Fruit fly (Drosophila melanogaster): ENCODE data around the gene CG42264.

CG42264 gene

DNA sequence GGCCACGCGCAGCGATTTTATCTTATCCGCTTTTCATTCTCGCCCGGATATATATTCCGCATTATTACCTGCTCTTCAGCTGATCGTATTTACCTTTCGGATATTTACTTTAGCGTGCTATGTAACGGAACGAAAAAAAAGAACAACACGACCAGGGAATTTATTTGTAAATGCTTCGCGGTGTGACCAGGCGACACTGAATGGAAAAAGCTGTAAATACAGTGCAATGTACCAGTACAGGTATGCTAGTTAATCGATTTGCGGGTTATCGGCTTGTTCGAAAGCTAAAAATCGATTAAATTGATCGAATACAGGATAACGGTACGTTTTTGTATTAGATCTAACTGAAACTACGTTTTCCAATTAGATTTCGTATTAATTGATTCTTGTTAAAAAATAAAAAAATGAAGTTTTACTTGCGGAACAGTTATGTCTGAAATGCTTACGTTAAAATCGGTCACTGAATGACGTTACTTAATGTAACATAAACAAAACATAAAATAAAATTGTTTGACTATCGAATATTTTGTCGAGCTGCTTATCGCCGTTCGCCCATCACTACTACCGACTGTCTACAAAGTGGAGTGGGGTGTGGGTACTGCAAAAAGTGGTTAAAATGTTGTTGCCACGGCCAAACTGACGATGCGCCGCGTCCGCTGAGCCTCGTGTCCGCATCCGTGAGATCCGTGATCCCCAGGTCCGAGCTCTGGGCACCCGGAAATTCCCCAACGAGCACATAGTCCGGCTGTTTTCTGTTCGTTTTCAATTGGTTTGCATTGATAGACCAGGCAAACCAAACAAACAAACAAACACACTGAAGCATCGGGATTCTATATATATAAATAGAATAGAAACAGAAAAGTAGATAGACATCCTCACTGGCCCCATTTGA is 12.2 kb downstream of the CG42264 start, which contains the start of the genes MAPk-Ak2 and CG42699 (continued):
- TF ChIP-seq CG13287 (GFP tag; IDR thresholded peaks at IDR 0.05; ENCODE audit: partially characterized antibody) (peak; percentile 60), CG17912 (GFP tag; optimal IDR thresholded peaks at IDR 0.05) (peak; percentile 92), CG4282 (GFP tag; optimal IDR thresholded peaks at IDR 0.05) (peak; percentile 65), CG11085 (GFP tag; IDR thresholded peaks at IDR 0.05) (peak; percentile 59; the same call in 1 of the 2 replicates), CG34422 (GFP tag; IDR thresholded peaks at IDR 0.05) (peak; percentile 77; the same call in 1 of the 3 replicates), CG12219 (GFP tag; optimal IDR thresholded peaks at IDR 0.05) (peak; percentile 62), sr (GFP tag; IDR thresholded peaks at IDR 0.05) (peak; percentile 74), Ets65A (GFP tag) (peak; percentile 55), CG1024 (GFP tag; IDR thresholded peaks at IDR 0.05) (peak; percentile 53; the same call in 1 of the 2 replicates), Doc3 (GFP tag; IDR thresholded peaks at IDR 0.05; ENCODE audit: partially characterized antibody) (peak; percentile 46; the same call in 1 of the 3 replicates), Antp (GFP tag; optimal IDR thresholded peaks at IDR 0.05) (peak; percentile 53), CG3065 (GFP tag; optimal IDR thresholded peaks at IDR 0.05) (peak; percentile 57), Sox102F (GFP tag; optimal IDR thresholded peaks at IDR 0.05) (no peak), luna (GFP tag; optimal IDR thresholded peaks at IDR 0.05) (peak; percentile 67), sna (GFP tag; IDR thresholded peaks at IDR 0.05; ENCODE audit: partially characterized antibody) (peak; percentile 43; the same call in 1 of the 2 replicates), Atf6 (GFP tag; IDR thresholded peaks at IDR 0.05) (peak; percentile 77), Sry-β (GFP tag; optimal IDR thresholded peaks at IDR 0.05) (peak; percentile 47), CG7928 (GFP tag; optimal IDR thresholded peaks at IDR 0.05) (peak; percentile 61), CG12942 (GFP tag; optimal IDR thresholded peaks at IDR 0.05) (peak; percentile 77), GATAe (GFP tag; conservative IDR thresholded peaks at IDR 0.05) (0 out of 2 replicates have a peak, but pooled peaks have one; percentile 26), Dfd (GFP tag; optimal IDR thresholded peaks at IDR 0.05) (no peak), D19A (tag; optimal IDR thresholded peaks at IDR 0.05) (peak; percentile 51), Xbp1 (GFP tag; optimal IDR thresholded peaks at IDR 0.05) (peak; percentile 0), CG2875 (GFP tag; optimal IDR thresholded peaks at IDR 0.05) (peak; percentile 88), Neu2 (GFP tag; optimal IDR thresholded peaks at IDR 0.05; ENCODE audit: borderline replicate concordance) (no peak), ranshi (GFP tag; IDR thresholded peaks at IDR 0.05) (no peak; the same call in 1 of the 2 replicates), ap (GFP tag; IDR thresholded peaks at IDR 0.05) (peak; percentile 45; the same call in 1 of the 2 replicates), eve (GFP tag; optimal IDR thresholded peaks at IDR 0.05) (no peak), zen (tag; optimal IDR thresholded peaks at IDR 0.05) (peak; percentile 58), Max (GFP tag; optimal IDR thresholded peaks at IDR 0.05) (peak; percentile 71), Rx (GFP tag; IDR thresholded peaks at IDR 0.05) (no peak), dpn (GFP tag; optimal IDR thresholded peaks at IDR 0.05) (peak; percentile 48 to 82), D (optimal IDR thresholded peaks at IDR 0.05) (no peak), D (GFP tag; optimal IDR thresholded peaks at IDR 0.05) (peak; percentile 74), eyg (GFP tag; optimal IDR thresholded peaks at IDR 0.05) (peak; percentile 83), Nf-YC (tag; optimal IDR thresholded peaks at IDR 0.05) (peak; percentile 56), hth (optimal IDR thresholded peaks at IDR 0.05) (no peak), Ets97D (GFP tag; optimal IDR thresholded peaks at IDR 0.05) (peak; percentile 58), CG13775 (GFP tag; optimal IDR thresholded peaks at IDR 0.05) (peak; percentile 47), Dref (GFP tag; IDR thresholded peaks at IDR 0.05) (peak; percentile 86), CkIIα-i1 (GFP tag; IDR thresholded peaks at IDR 0.05) (no peak), HmgD (GFP tag; optimal IDR thresholded peaks at IDR 0.05) (peak; percentile 60), Lpt (GFP tag; optimal IDR thresholded peaks at IDR 0.05) (no peak), row (GFP tag; IDR thresholded peaks at IDR 0.05) (peak; percentile 54), CG11696 (GFP tag; IDR thresholded peaks at IDR 0.05) (peak; percentile 62), hkb (optimal IDR thresholded peaks at IDR 0.05) (no peak), hkb (GFP tag; IDR thresholded peaks at IDR 0.05) (peak; percentile 83), Taf1 (GFP tag; IDR thresholded peaks at IDR 0.05) (no peak), zf30C (GFP tag; optimal IDR thresholded peaks at IDR 0.05) (no peak), schlank (tag; optimal IDR thresholded peaks at IDR 0.05) (peak; percentile 83)
